Fruit fly (Drosophila melanogaster): Measurements from ENCODE around the gene Vps33B.

Vps33B gene

DNA sequence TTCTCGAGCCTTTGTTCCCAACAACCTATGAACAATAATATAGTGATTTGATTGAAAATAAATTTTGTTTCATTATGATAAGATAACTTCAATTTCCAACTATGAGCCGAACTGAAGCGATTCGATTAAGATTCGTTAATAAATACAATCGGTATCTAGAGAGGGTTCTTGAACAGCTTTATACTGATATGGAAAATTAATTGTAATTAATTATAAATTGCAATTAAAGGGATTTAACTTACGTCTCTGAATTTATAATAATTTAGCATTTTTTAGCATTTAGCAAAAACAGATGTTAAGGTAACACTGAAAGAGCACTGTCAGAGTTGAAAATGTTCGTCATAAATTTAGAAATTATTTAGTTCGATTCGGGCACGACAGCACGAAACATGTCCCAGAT lies 32.7 kb downstream of the Vps33B start, which contains the start of gene CG5111:
Gene CG5111 (plus strand): TSS at position 301 of the 400 bp plus-strand sequence.
- no peak for TF ChIP-seq noc (tag; optimal IDR thresholded peaks at IDR 0.05)

dm6 chr3R:25512750-25513149 lies 39.5 kb downstream of the Vps33B start:
- TF ChIP-seq noc (tag; optimal IDR thresholded peaks at IDR 0.05): no peak

DNA sequence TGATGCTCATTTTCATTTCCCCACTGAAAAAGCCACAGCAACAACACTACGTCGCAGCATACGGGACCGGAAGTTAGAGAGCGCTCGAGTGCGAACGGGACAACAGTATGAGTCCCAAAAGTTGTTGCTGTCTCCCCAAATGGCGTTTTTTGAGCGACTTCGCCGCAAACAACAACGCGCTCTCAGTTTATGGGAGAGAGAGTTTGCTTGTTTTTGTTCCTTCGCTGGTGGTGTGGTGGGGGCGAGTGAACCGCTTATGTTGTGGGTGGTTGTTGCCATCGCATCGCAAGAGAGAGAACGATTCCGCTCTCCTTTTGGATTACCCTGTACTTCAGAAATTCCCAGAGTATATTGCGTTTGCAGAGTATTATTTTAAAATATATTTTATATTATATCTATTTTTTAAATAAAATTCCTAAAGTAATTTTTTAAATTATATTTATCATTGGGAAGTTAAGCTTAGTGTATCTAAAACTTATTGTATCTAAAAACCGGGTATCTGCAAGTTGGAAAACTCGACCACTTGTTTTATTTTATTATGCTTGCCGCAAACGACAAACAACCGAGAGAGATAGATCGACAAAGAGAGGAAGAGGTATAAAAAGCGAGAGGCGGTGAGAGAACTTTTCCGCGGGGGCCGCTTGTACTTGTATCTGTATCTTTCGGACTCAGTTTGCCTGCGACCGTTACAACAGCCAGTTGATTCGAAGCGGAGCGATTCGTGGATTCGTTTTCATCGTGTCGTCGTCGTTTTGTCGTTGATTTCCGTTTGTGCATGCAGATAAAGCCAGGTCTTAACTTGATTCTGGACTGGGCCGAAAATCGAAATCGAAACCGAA lies 42.4 kb downstream of the Vps33B start, which contains the start of gene msi:
Gene msi (plus strand): TSS at position 669 of the 839 bp plus-strand sequence.
- TF ChIP-seq noc (tag; optimal IDR thresholded peaks at IDR 0.05): peak; percentile 94

DNA sequence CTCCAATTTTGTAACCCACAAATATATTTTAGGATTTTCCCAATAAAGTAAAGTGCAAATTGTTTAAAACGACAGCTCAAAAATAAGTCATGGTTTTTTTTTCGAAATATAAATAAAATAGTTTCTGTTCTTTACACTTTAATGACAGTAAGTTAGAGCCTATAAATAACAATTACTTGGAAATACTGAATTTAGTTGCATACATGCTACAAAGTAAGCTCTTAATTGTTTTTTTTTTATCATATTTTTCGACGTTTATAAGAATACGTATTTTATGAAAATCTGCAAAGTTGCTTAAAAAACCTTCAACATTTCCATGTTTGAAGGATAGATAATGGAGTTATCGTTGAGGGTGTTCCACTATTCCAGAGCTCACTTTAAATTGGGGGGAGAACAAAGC lies 44.2 kb downstream of the Vps33B start:
- no peak for TF ChIP-seq noc (tag; optimal IDR thresholded peaks at IDR 0.05)

dm6 chr3R:25518099-25518567 lies 44.8 kb downstream of the Vps33B start:
- TF ChIP-seq noc (tag; optimal IDR thresholded peaks at IDR 0.05): no peak

DNA sequence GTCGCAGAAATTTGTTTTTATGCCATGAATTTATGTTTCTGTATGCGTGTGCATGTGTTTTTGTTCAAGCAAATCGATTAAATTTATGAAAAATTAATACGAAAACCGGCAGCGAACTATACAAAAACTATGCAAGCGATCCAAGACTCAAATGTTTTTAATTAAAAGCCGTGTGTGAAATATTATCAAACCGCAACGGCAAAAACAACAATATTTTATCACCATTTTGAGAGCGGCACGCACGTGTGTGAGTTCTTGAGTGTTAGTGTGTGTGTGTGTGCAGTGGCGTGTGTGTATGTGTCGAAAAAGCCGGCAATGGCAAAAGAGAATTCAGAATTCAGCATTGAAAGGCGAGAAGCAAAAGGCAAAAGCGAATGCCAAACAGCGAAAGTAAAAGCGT lies 45.3 kb downstream of the Vps33B start:
- TF ChIP-seq noc (tag; optimal IDR thresholded peaks at IDR 0.05): no peak

- TF ChIP-seq noc (tag; optimal IDR thresholded peaks at IDR 0.05): no peak
Observed at dm6 chr3R:25519465-25520071, 46.3 kb downstream of the Vps33B start.

Data from whole organism, larva.